Worm (Caenorhabditis elegans): ENCODE data around the gene fbxc-51.

fbxc-51 gene

ce11 chrII:843971-844370 is 24.6 kb upstream of the fbxc-51 start, which contains the start of gene F28A10.4:
Gene F28A10.4, plus strand, starts transcription at chrII:844271.
- TF ChIP-seq dpl-1 (GFP tag; optimal IDR thresholded peaks at IDR 0.05) (no peak), nhr-85 (tag) (peak; percentile 33)

- TF ChIP-seq pag-3 (tag; optimal IDR thresholded peaks at IDR 0.05; ENCODE audit: borderline replicate concordance, insufficient read depth) (no peak), mdl-1 (tag; optimal IDR thresholded peaks at IDR 0.05) (no peak), fos-1 (tag; optimal IDR thresholded peaks at IDR 0.05) (no peak), aly-2 (tag; optimal IDR thresholded peaks at IDR 0.05) (no peak), blmp-1 (tag; optimal IDR thresholded peaks at IDR 0.05) (no peak), isw-1 (GFP tag; IDR thresholded peaks at IDR 0.05) (no peak), hlh-4 (tag; optimal IDR thresholded peaks at IDR 0.05) (no peak), elt-2 (tag; optimal IDR thresholded peaks at IDR 0.05) (no peak), ceh-90 (tag; optimal IDR thresholded peaks at IDR 0.05) (no peak), nhr-71 (tag; optimal IDR thresholded peaks at IDR 0.05) (no peak), nhr-47 (tag; optimal IDR thresholded peaks at IDR 0.05) (no peak), C16A3.4 (tag; optimal IDR thresholded peaks at IDR 0.05) (no peak), C04F5.9 (tag; optimal IDR thresholded peaks at IDR 0.05) (no peak), ets-5 (GFP tag; IDR thresholded peaks at IDR 0.05) (no peak)
Measured at ce11 chrII:845618-846017, 23.0 kb upstream of the fbxc-51 start, which contains the start of gene F28A10.7. Gene F28A10.7, minus strand, starts transcription at chrII:845718.

ce11 chrII:848519-848918 is 20.1 kb upstream of the fbxc-51 start, which contains the start of the genes acdh-9 and F28A10.13:
Gene acdh-9, minus strand, starts transcription at chrII:848603.
Gene F28A10.13, plus strand, starts transcription at chrII:848812.
- TF ChIP-seq unc-62 (GFP tag; optimal IDR thresholded peaks at IDR 0.05) = no peak
- peak; percentile 25 for TF ChIP-seq elt-2 (tag; optimal IDR thresholded peaks at IDR 0.05)
- TF ChIP-seq Y116A8C.19 (tag; optimal IDR thresholded peaks at IDR 0.05; ENCODE audit: borderline replicate concordance) = no peak
- TF ChIP-seq hlh-4 (tag; optimal IDR thresholded peaks at IDR 0.05) = no peak
- TF ChIP-seq tlp-1 (tag; optimal IDR thresholded peaks at IDR 0.05) = no peak
- TF ChIP-seq lin-14 (GFP tag; optimal IDR thresholded peaks at IDR 0.05) = peak; percentile 84
- no peak for TF ChIP-seq zip-4 (GFP tag; optimal IDR thresholded peaks at IDR 0.05)
- TF ChIP-seq F16B12.6 (tag; optimal IDR thresholded peaks at IDR 0.05) = no peak
- peak in 1 of 6 experiments; percentile 5 for TF ChIP-seq elt-3 (tag; optimal IDR thresholded peaks at IDR 0.05)
- no peak for TF ChIP-seq hpl-2 (GFP tag; optimal IDR thresholded peaks at IDR 0.05)
- TF ChIP-seq nhr-90 (tag; optimal IDR thresholded peaks at IDR 0.05; ENCODE audit: poor library complexity) = peak; percentile 37
- TF ChIP-seq blmp-1 (tag; optimal IDR thresholded peaks at IDR 0.05) = peak; percentile 59
- TF ChIP-seq ztf-4 (tag; optimal IDR thresholded peaks at IDR 0.05) = peak; percentile 13
- TF ChIP-seq lin-35 (GFP tag; optimal IDR thresholded peaks at IDR 0.05) = peak; percentile 13 to 75
- TF ChIP-seq nhr-19 (GFP tag; conservative IDR thresholded peaks at IDR 0.05) = peak; percentile 51
- peak in 1 of 2 experiments; percentile 91 for TF ChIP-seq mdl-1 (tag; optimal IDR thresholded peaks at IDR 0.05)
- TF ChIP-seq rnt-1 (tag; optimal IDR thresholded peaks at IDR 0.05) = peak; percentile 75
- TF ChIP-seq ztf-11 (tag; optimal IDR thresholded peaks at IDR 0.05) = no peak
- peak; percentile 82 for TF ChIP-seq snu-23 (GFP tag; optimal IDR thresholded peaks at IDR 0.05)
- TF ChIP-seq lir-3 (tag; optimal IDR thresholded peaks at IDR 0.05; ENCODE audit: poor library complexity) = peak; percentile 6
- no peak for TF ChIP-seq nhr-28 (tag; optimal IDR thresholded peaks at IDR 0.05)
- peak; percentile 52 to 59 for TF ChIP-seq efl-1 (optimal IDR thresholded peaks at IDR 0.05)
- TF ChIP-seq efl-1 (GFP tag; optimal IDR thresholded peaks at IDR 0.05 in 1 of 2) = peak in 1 of 2 experiments; percentile 40
- TF ChIP-seq fkh-10 (GFP tag; optimal IDR thresholded peaks at IDR 0.05) = no peak
- no peak for TF ChIP-seq ceh-8 (GFP tag; optimal IDR thresholded peaks at IDR 0.05)
- TF ChIP-seq snpc-4 (tag; optimal IDR thresholded peaks at IDR 0.05) = peak; percentile 1
- TF ChIP-seq ces-1 (GFP tag; optimal IDR thresholded peaks at IDR 0.05) = no peak
- peak; percentile 40 for TF ChIP-seq pag-3 (tag; optimal IDR thresholded peaks at IDR 0.05; ENCODE audit: borderline replicate concordance, insufficient read depth)
- peak; percentile 35 for TF ChIP-seq swsn-7 (tag; optimal IDR thresholded peaks at IDR 0.05)
- peak; percentile 87 for TF ChIP-seq nhr-71 (tag; optimal IDR thresholded peaks at IDR 0.05)
- TF ChIP-seq nhr-47 (tag; optimal IDR thresholded peaks at IDR 0.05) = peak; percentile 16
- TF ChIP-seq C16A3.4 (tag; optimal IDR thresholded peaks at IDR 0.05) = peak; percentile 4
- peak; percentile 9 for TF ChIP-seq lin-13 (GFP tag; optimal IDR thresholded peaks at IDR 0.05)
- TF ChIP-seq nhr-237 (tag; optimal IDR thresholded peaks at IDR 0.05) = no peak
- peak; percentile 28 for TF ChIP-seq tbx-2 (tag; optimal IDR thresholded peaks at IDR 0.05)
- TF ChIP-seq ceh-63 (GFP tag; optimal IDR thresholded peaks at IDR 0.05) = no peak
- peak; percentile 21 to 35 (median 29) for TF ChIP-seq dpl-1 (GFP tag; optimal IDR thresholded peaks at IDR 0.05)
- peak; percentile 72 for TF ChIP-seq nhr-85 (tag)
- TF ChIP-seq vab-15 (tag; optimal IDR thresholded peaks at IDR 0.05) = no peak
- no peak for TF ChIP-seq efl-3 (GFP tag; optimal IDR thresholded peaks at IDR 0.05)
- peak; percentile 53 for TF ChIP-seq mep-1 (tag; optimal IDR thresholded peaks at IDR 0.05)

All from whole organism, L1 larva.